Worm (Caenorhabditis elegans) whole organism, young adult: ENCODE measurements around the gene T07G12.4.
A peak's percentile ranks its signal among the peaks of the same experiment; 100 is the strongest.

ENCODE experiments used
- B0336.3 ChIP-seq: fragments of 200-800 bp; sonication (Bioruptor generic); IDR thresholded peaks from 2 replicates; pipeline ENCODE4 v1.3.6; 2022; ENCODE audit warnings: missing genetic modification characterization, missing compliant biosample characterization
- C06A6.2 ChIP-seq: fragments of 200-800 bp; sonication (Bioruptor generic); conservative IDR thresholded peaks from 2 replicates; pipeline ENCODE4 v1.3.6; 2022; ENCODE audit warnings: missing genetic modification characterization, missing compliant biosample characterization
- C17E4.6 ChIP-seq: fragments of 200-800 bp; sonication (Bioruptor generic); IDR thresholded peaks from 2 replicates; pipeline ENCODE4 v1.3.6; 2022; ENCODE audit warnings: missing genetic modification reagents, missing genetic modification characterization, missing compliant biosample characterization
- F10E7.11 ChIP-seq: sonication (generic microtip); optimal IDR thresholded peaks from 2 replicates; lab custom pipeline; 2017; ENCODE audit warnings: mild to moderate bottlenecking, missing genetic modification characterization, moderate library complexity, missing compliant biosample characterization
- F23B12.7 ChIP-seq: sonication (generic microtip); optimal IDR thresholded peaks from 2 replicates; lab custom pipeline; 2017; ENCODE audit warnings: missing genetic modification characterization, mild to moderate bottlenecking, missing compliant biosample characterization, antibody characterized with exemption, moderate library complexity; ENCODE audit not compliant: insufficient read depth
- F37B4.10 ChIP-seq: fragments of 200-800 bp; sonication (Bioruptor generic); IDR thresholded peaks from 2 replicates; pipeline ENCODE4 v1.3.6; 2022; ENCODE audit warnings: missing genetic modification characterization, missing compliant biosample characterization
- F49E8.2 ChIP-seq: sonication (generic microtip); optimal IDR thresholded peaks from 3 replicates; lab custom pipeline; 2017; ENCODE audit warnings: missing genetic modification characterization, mild to moderate bottlenecking, missing compliant biosample characterization, antibody characterized with exemption, moderate library complexity; ENCODE audit not compliant: insufficient read depth
- F52B5.7 ChIP-seq: sonication (generic microtip); optimal IDR thresholded peaks from 2 replicates; lab custom pipeline; 2016; ENCODE audit warnings: mild to moderate bottlenecking, missing genetic modification characterization, missing compliant biosample characterization
- F57A8.1 ChIP-seq: fragments of 200-800 bp; sonication (Bioruptor generic); optimal IDR thresholded peaks from 2 replicates; lab custom pipeline; 2018; ENCODE audit warnings: mild to moderate bottlenecking, missing genetic modification characterization, moderate library complexity, missing compliant biosample characterization
- F57C9.4 ChIP-seq: sonication (generic microtip); optimal IDR thresholded peaks from 2 replicates; lab custom pipeline; 2017; ENCODE audit warnings: mild to moderate bottlenecking, missing genetic modification characterization, missing compliant biosample characterization
- K11D2.4 ChIP-seq: fragments of 200-800 bp; sonication (Bioruptor generic); IDR thresholded peaks from 2 replicates; pipeline ENCODE4 v1.3.6; 2022; ENCODE audit warnings: missing genetic modification reagents, missing genetic modification characterization, missing compliant biosample characterization
- K12H6.12 ChIP-seq: fragments of 200-800 bp; sonication (Bioruptor generic); optimal IDR thresholded peaks from 2 replicates; lab custom pipeline; 2018; ENCODE audit warnings: mild to moderate bottlenecking, missing genetic modification characterization, missing compliant biosample characterization
- T26A5.8 ChIP-seq: sonication (generic microtip); optimal IDR thresholded peaks from 2 replicates; lab custom pipeline; 2016; ENCODE audit warnings: missing genetic modification characterization, missing compliant biosample characterization
- Y53G8AR.9 ChIP-seq: fragments of 200-800 bp; sonication (Bioruptor generic); conservative IDR thresholded peaks from 2 replicates; pipeline ENCODE4 v1.3.6; 2022; ENCODE audit warnings: missing genetic modification reagents, missing genetic modification characterization, missing compliant biosample characterization
- Y67H2A.10 ChIP-seq: fragments of 200-800 bp; sonication (Bioruptor generic); conservative IDR thresholded peaks from 2 replicates; pipeline ENCODE4 v1.3.6; 2022; ENCODE audit warnings: missing genetic modification reagents, missing genetic modification characterization, missing compliant biosample characterization
- atf-7 ChIP-seq: sonication (generic microtip); optimal IDR thresholded peaks from 2 replicates; lab custom pipeline; 2017; ENCODE audit warnings: mild to moderate bottlenecking, missing genetic modification characterization, missing compliant biosample characterization
- athp-1 ChIP-seq: sonication (generic microtip); optimal IDR thresholded peaks from 2 replicates; lab custom pipeline; 2017; ENCODE audit warnings: mild to moderate bottlenecking, missing genetic modification characterization, missing compliant biosample characterization
- attf-3 ChIP-seq: fragments of 200-800 bp; sonication (Bioruptor generic); conservative IDR thresholded peaks from 2 replicates; pipeline ENCODE4 v1.3.6; 2022; ENCODE audit warnings: missing genetic modification reagents, missing genetic modification characterization, missing compliant biosample characterization
- cebp-1 ChIP-seq, 2 experiments: fragments of 200-800 bp in 1 of 2; sonication (Bioruptor generic) in 1 of 2; sonication (generic microtip) in 1 of 2; IDR thresholded peaks in 1 of 2; optimal IDR thresholded peaks in 1 of 2; 2 replicates each; pipeline versions ENCODE4 v1.3.6 to Lab custom; 2017 to 2022; ENCODE audit warnings: missing compliant biosample characterization in 2 of 2, missing genetic modification characterization in 2 of 2, mild to moderate bottlenecking in 1 of 2, missing genetic modification reagents in 1 of 2, moderate library complexity in 1 of 2
- cebp-2 ChIP-seq: fragments of 200-800 bp; sonication (Bioruptor generic); IDR thresholded peaks from 2 replicates; pipeline ENCODE4 v1.3.6; 2022; ENCODE audit warnings: missing genetic modification characterization, missing compliant biosample characterization
- ceh-58 ChIP-seq: fragments of 200-800 bp; sonication (Bioruptor generic); IDR thresholded peaks from 2 replicates; pipeline ENCODE4 v1.3.6; 2022; ENCODE audit warnings: missing genetic modification characterization, missing compliant biosample characterization
- egl-44 ChIP-seq: fragments of 200-800 bp; sonication (Bioruptor generic); IDR thresholded peaks from 2 replicates; pipeline ENCODE4 v1.3.6; 2022; ENCODE audit warnings: missing genetic modification reagents, missing genetic modification characterization, missing compliant biosample characterization
- lag-1 ChIP-seq: fragments of 200-800 bp; sonication (Bioruptor generic); IDR thresholded peaks from 2 replicates; pipeline ENCODE4 v1.3.6; 2022; ENCODE audit warnings: missing genetic modification reagents, missing genetic modification characterization, missing compliant biosample characterization
- lir-1 ChIP-seq: fragments of 200-800 bp; sonication (Bioruptor generic); conservative IDR thresholded peaks from 2 replicates; pipeline ENCODE4 v1.3.6; 2022; ENCODE audit warnings: missing genetic modification reagents, missing genetic modification characterization, missing compliant biosample characterization
- madf-8 ChIP-seq: fragments of 200-800 bp; sonication (Bioruptor generic); conservative IDR thresholded peaks from 2 replicates; pipeline ENCODE4 v1.3.6; 2022; ENCODE audit warnings: missing genetic modification reagents, missing genetic modification characterization, missing compliant biosample characterization
- nfya-1 ChIP-seq: sonication (generic microtip); optimal IDR thresholded peaks from 2 replicates; lab custom pipeline; 2017; ENCODE audit warnings: antibody characterized with exemption, missing compliant biosample characterization, missing genetic modification characterization, borderline replicate concordance; ENCODE audit not compliant: insufficient read depth
- nfya-2 ChIP-seq: fragments of 200-800 bp; sonication (Bioruptor generic); IDR thresholded peaks from 2 replicates; pipeline ENCODE4 v1.3.6; 2022; ENCODE audit warnings: missing genetic modification reagents, missing genetic modification characterization, missing compliant biosample characterization
- nhr-27 ChIP-seq: fragments of 200-800 bp; sonication (Bioruptor generic); optimal IDR thresholded peaks from 2 replicates; lab custom pipeline; 2018; ENCODE audit warnings: mild to moderate bottlenecking, missing genetic modification characterization, moderate library complexity, missing compliant biosample characterization
- nhr-90 ChIP-seq: sonication (generic microtip); optimal IDR thresholded peaks from 2 replicates; lab custom pipeline; 2016; ENCODE audit warnings: missing genotype, mild to moderate bottlenecking, missing genetic modification characterization, missing compliant biosample characterization
- rec-8 ChIP-seq, 2 experiments: sonication (generic microtip); optimal IDR thresholded peaks; 2 replicates each; lab custom pipeline; 2016; ENCODE audit warnings: mild to moderate bottlenecking in 2 of 2, missing genetic modification characterization in 2 of 2, missing genetic modification reagents in 2 of 2, missing genotype in 2 of 2, missing biosample characterization in 1 of 2, missing compliant biosample characterization in 1 of 2, moderate library complexity in 1 of 2
- rpc-1 ChIP-seq, 2 experiments: fragments of 150-350 bp in 1 of 2; sonication (generic microtip) in 1 of 2; optimal IDR thresholded peaks; 2 replicates each; lab custom pipeline; 2014 to 2018; ENCODE audit warnings: missing biosample characterization in 1 of 2, missing genetic modification characterization in 1 of 2, missing genetic modification reagents in 1 of 2, missing genotype in 1 of 2
- sptf-2 ChIP-seq: fragments of 200-800 bp; sonication (Bioruptor generic); optimal IDR thresholded peaks from 2 replicates; lab custom pipeline; 2018; ENCODE audit warnings: mild to moderate bottlenecking, missing genetic modification characterization, missing compliant biosample characterization
- unc-130 ChIP-seq: sonication (generic microtip); optimal IDR thresholded peaks from 2 replicates; lab custom pipeline; 2016; ENCODE audit warnings: missing genetic modification reagents, missing genetic modification characterization, missing compliant biosample characterization
- xnd-1 ChIP-seq: sonication (generic microtip); optimal IDR thresholded peaks from 2 replicates; lab custom pipeline; 2016; ENCODE audit warnings: missing genotype, missing genetic modification reagents, missing genetic modification characterization, missing compliant biosample characterization
- ztf-28 ChIP-seq: fragments of 200-800 bp; sonication (Bioruptor generic); IDR thresholded peaks from 2 replicates; pipeline ENCODE4 v1.3.6; 2022; ENCODE audit warnings: missing genetic modification reagents, missing genetic modification characterization, missing compliant biosample characterization
- ztf-6 ChIP-seq: fragments of 200-800 bp; sonication (Bioruptor generic); IDR thresholded peaks from 2 replicates; pipeline ENCODE4 v1.3.6; 2022; ENCODE audit warnings: missing genetic modification reagents, missing genetic modification characterization, missing compliant biosample characterization

Gene T07G12.4

DNA sequence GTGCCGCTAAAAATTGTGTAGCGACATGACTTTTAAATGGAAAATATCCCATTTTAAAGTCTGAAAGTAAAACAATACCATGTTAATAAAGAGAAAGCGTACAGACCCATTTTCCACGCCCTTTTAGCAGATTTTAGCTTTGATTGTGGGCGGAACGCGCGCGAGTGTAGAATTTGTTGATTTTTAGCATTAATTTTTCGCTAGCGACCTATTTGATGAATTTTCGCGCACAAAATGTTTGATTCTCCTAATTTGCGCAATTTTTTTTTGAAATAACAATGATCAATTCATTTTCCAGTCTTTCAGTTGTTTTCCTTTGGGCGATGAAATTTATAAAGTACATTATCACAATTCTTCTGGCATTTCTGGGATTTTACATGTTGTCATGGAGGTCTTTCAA, 4.8 kb downstream of the T07G12.4 start, which contains the start of gene T07G12.3:
Gene T07G12.3, plus strand, starts transcription at position 301 of the 400 bp plus-strand sequence.
- no peak for TF ChIP-seq F57C9.4 (tag; lab: Kevin White, UChicago)
- no peak for TF ChIP-seq B0336.3 (GFP tag; lab: Robert Waterston, UW)
- TF ChIP-seq attf-3 (GFP tag; lab: Robert Waterston, UW) = no peak
- TF ChIP-seq nfya-1 = no peak
- TF ChIP-seq Y53G8AR.9 (GFP tag; lab: Robert Waterston, UW) = no peak
- no peak for TF ChIP-seq K12H6.12
- no peak for TF ChIP-seq rec-8 (tag; optimal IDR thresholded peaks at IDR 0.05; lab: Kevin White, UChicago)
- TF ChIP-seq athp-1 = no peak

DNA sequence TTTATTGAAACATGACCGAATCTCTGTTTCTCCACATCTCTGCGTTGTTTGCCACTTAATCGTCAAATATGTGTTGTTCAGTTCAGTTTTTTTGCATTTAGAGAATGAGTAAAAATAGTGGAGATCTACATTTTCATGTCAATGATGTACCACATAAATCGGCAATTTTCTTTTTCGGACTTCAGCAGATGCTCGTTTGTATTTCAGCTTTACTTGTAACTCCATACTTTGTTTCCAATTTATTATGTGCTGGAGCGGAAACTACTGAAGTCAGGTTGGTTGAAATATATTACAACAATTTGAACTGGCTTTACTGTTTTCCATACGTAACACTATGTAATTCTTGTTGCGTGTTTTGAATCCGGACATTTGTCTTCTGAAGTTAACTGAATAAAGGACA, 7.8 kb downstream of the T07G12.4 start, which contains the start of gene T07G12.2:
Gene T07G12.2, plus strand, starts transcription at position 62 of the 400 bp plus-strand sequence.
- TF ChIP-seq ceh-58 (GFP tag; lab: Robert Waterston, UW) = no peak
- no peak for TF ChIP-seq Y53G8AR.9 (GFP tag; lab: Robert Waterston, UW)
- TF ChIP-seq nhr-90 = no peak
- TF ChIP-seq ztf-6 = no peak
- TF ChIP-seq attf-3 (GFP tag; lab: Robert Waterston, UW) = no peak
- TF ChIP-seq C17E4.6 = no peak
- TF ChIP-seq unc-130 (GFP tag; lab: Kevin White, UChicago) = no peak
- no peak for TF ChIP-seq xnd-1 (tag; lab: Kevin White, UChicago)
- TF ChIP-seq lag-1 (GFP tag; lab: Robert Waterston, UW) = no peak
- TF ChIP-seq rpc-1 (optimal IDR thresholded peaks at IDR 0.05; lab: Kevin White, UChicago) = no peak
- TF ChIP-seq rpc-1 (tag; optimal IDR thresholded peaks at IDR 0.05; lab: Kevin White, UChicago) = no peak
- TF ChIP-seq ztf-28 (GFP tag; lab: Robert Waterston, UW) = no peak
- no peak for TF ChIP-seq F23B12.7 (tag; lab: Kevin White, UChicago)
- no peak for TF ChIP-seq T26A5.8 (tag; lab: Kevin White, UChicago)

DNA sequence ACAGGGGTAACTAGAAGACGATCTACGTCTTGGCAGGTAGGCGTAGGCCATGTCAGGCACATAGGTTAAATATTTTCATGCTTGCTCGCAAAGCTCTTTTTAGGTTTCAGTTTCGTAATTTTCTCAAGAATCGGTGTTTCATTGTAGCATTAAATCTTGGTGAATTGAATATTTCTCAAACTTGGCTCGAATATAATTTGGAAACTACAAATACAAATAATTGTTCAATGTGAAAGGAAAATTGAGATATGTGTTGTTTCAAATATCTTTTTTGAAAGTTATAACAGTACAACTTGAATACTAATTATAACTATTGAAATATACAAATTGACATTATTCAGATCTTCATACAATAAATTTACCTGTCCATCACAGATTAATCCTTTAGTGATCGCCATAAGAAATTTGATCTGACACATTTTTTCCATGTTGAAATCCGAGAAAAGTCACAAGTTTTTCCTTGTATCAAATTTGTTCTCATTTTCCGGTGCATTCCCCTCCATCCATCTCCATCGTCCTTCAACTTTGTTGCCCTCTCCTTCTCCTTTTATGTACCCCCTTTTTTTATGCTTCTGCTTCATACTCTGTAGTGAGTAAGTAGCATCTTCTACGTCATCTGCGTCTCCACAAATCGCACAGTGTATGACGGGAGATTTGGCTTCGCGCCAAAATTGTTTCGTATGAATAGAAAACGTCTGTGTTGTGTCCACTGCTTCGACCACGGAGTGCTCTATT, 14.2 kb downstream of the T07G12.4 start, which contains the start of gene C02F4.5:
Gene C02F4.5, minus strand, starts transcription at position 51 of the 735 bp plus-strand sequence.
- TF ChIP-seq cebp-2 (GFP tag; lab: Robert Waterston, UW) = 0 out of 2 replicates have a peak, but pooled peaks have one; percentile 38
- no peak for TF ChIP-seq cebp-1 (GFP tag; IDR thresholded peaks at IDR 0.05; lab: Robert Waterston, UW)
- TF ChIP-seq cebp-1 (tag; optimal IDR thresholded peaks at IDR 0.05; lab: Kevin White, UChicago) = no peak
- no peak for TF ChIP-seq sptf-2 (GFP tag; lab: Kevin White, UChicago)
- no peak for TF ChIP-seq F52B5.7 (tag; lab: Kevin White, UChicago)

ce11 chrIV:10521106-10521505, 17.4 kb downstream of the T07G12.4 start, which contains the start of gene cal-4:
Gene cal-4 (plus strand): TSS chrIV:10521406.
- TF ChIP-seq F57A8.1 (GFP tag; lab: Kevin White, UChicago) (no peak), B0336.3 (GFP tag; lab: Robert Waterston, UW) (no peak), madf-8 (GFP tag; lab: Robert Waterston, UW) (no peak), F37B4.10 (no peak), nhr-27 (tag; lab: Kevin White, UChicago) (no peak), K11D2.4 (GFP tag; lab: Robert Waterston, UW) (no peak), egl-44 (GFP tag; lab: Robert Waterston, UW) (no peak), nfya-2 (GFP tag; lab: Robert Waterston, UW) (no peak), F49E8.2 (tag; lab: Kevin White, UChicago) (no peak), Y67H2A.10 (GFP tag; lab: Robert Waterston, UW) (no peak), lir-1 (GFP tag; lab: Robert Waterston, UW) (no peak), atf-7 (tag; lab: Kevin White, UChicago) (no peak), unc-130 (GFP tag; lab: Kevin White, UChicago) (no peak), C06A6.2 (GFP tag; lab: Robert Waterston, UW) (no peak), F10E7.11 (tag; lab: Kevin White, UChicago) (no peak)
